Worm (Caenorhabditis elegans) whole organism, L4 larva: Measurements from ENCODE around the gene F59B1.4.

Experiments used
- D1046.2 ChIP-seq: fragments of 200-800 bp; sonication (Bioruptor generic); IDR thresholded peaks from 2 replicates; pipeline ENCODE4 v1.3.6; 2022; ENCODE audit warnings: missing genetic modification characterization, missing compliant biosample characterization
- R02D3.7 ChIP-seq: fragments of 150-350 bp; sonication (generic microtip); optimal IDR thresholded peaks from 3 replicates; lab custom pipeline; 2014; ENCODE audit warnings: missing biosample characterization, missing genetic modification characterization
- T20F7.1 ChIP-seq: fragments of 200-800 bp; sonication (Bioruptor generic); optimal IDR thresholded peaks from 2 replicates; lab custom pipeline; 2018; ENCODE audit warnings: mild to moderate bottlenecking, missing genetic modification characterization, missing compliant biosample characterization
- Y48G9A.11 ChIP-seq: fragments of 200-800 bp; sonication (Bioruptor generic); IDR thresholded peaks from 2 replicates; pipeline ENCODE4 v1.3.6; 2022; ENCODE audit warnings: missing genetic modification reagents, missing genetic modification characterization, missing compliant biosample characterization
- Y75B8A.6 ChIP-seq: fragments of 200-800 bp; sonication (Bioruptor generic); IDR thresholded peaks from 2 replicates; pipeline ENCODE4 v1.3.6; 2022; ENCODE audit warnings: missing genetic modification reagents, missing genetic modification characterization, missing compliant biosample characterization
- ZK337.2 ChIP-seq: fragments of 200-800 bp; sonication (Bioruptor generic); IDR thresholded peaks from 2 replicates; pipeline ENCODE4 v1.3.6; 2022; ENCODE audit warnings: missing genetic modification reagents, missing genetic modification characterization, missing compliant biosample characterization
- aha-1 ChIP-seq: fragments of 150-350 bp; peaks from one replicate; lab custom pipeline; 2014; ENCODE audit warnings: missing biosample characterization, missing genetic modification characterization
- aly-2 ChIP-seq: sonication (generic microtip); optimal IDR thresholded peaks from 2 replicates; lab custom pipeline; 2018; ENCODE audit warnings: missing biosample characterization, missing genetic modification characterization
- ama-1 ChIP-seq: fragments of 150-350 bp; optimal IDR thresholded peaks from 2 replicates; lab custom pipeline; 2014; ENCODE audit warnings: inconsistent platforms, mixed read lengths
- arid-1 ChIP-seq: fragments of 200-800 bp; sonication (Bioruptor generic); conservative IDR thresholded peaks from 2 replicates; pipeline ENCODE4 v1.3.6; 2022; ENCODE audit warnings: missing genetic modification reagents, missing genetic modification characterization, missing compliant biosample characterization
- ceh-20 ChIP-seq: fragments of 200-800 bp; sonication (Bioruptor generic); IDR thresholded peaks from 2 replicates; pipeline ENCODE4 v1.3.6; 2022; ENCODE audit warnings: missing genetic modification reagents, missing genetic modification characterization, missing compliant biosample characterization
- ceh-28 ChIP-seq: fragments of 150-350 bp; optimal IDR thresholded peaks from 2 replicates; lab custom pipeline; 2014; ENCODE audit warnings: missing biosample characterization, missing genetic modification reagents, missing genetic modification characterization
- ceh-32 ChIP-seq: sonication (generic microtip); optimal IDR thresholded peaks from 2 replicates; lab custom pipeline; 2016; ENCODE audit warnings: mild to moderate bottlenecking, missing genetic modification characterization, missing compliant biosample characterization; ENCODE audit not compliant: poor library complexity
- ceh-44 ChIP-seq: fragments of 200-800 bp; sonication (Bioruptor generic); IDR thresholded peaks from 2 replicates; pipeline ENCODE4 v1.3.6; 2022; ENCODE audit warnings: missing genetic modification reagents, missing genetic modification characterization, missing compliant biosample characterization
- ceh-62 ChIP-seq: sonication (generic microtip); optimal IDR thresholded peaks from 2 replicates; lab custom pipeline; 2017; ENCODE audit warnings: missing biosample characterization, missing genetic modification characterization
- ceh-82 ChIP-seq: sonication (generic microtip); optimal IDR thresholded peaks from 2 replicates; lab custom pipeline; 2017; ENCODE audit warnings: missing biosample characterization, missing genetic modification characterization
- ctbp-1 ChIP-seq: fragments of 200-800 bp; sonication (Bioruptor generic); IDR thresholded peaks from 2 replicates; pipeline ENCODE4 v1.3.6; 2022; ENCODE audit warnings: missing genetic modification reagents, missing genetic modification characterization, missing compliant biosample characterization
- daf-16 ChIP-seq, 3 experiments: sonication (generic microtip); optimal IDR thresholded peaks; 2 replicates each; lab custom pipeline; 2016 to 2017; ENCODE audit warnings: missing genetic modification characterization in 3 of 3, missing genetic modification reagents in 3 of 3, mild to moderate bottlenecking in 2 of 3, missing compliant biosample characterization in 2 of 3, missing biosample characterization in 1 of 3, moderate library complexity in 1 of 3
- dmd-6 ChIP-seq: fragments of 200-800 bp; sonication (Bioruptor generic); IDR thresholded peaks from 2 replicates; pipeline ENCODE4 v1.3.6; 2022; ENCODE audit warnings: missing genetic modification reagents, missing genetic modification characterization, missing compliant biosample characterization
- dmd-8 ChIP-seq: fragments of 200-800 bp; sonication (Bioruptor generic); IDR thresholded peaks from 2 replicates; pipeline ENCODE4 v1.3.6; 2022; ENCODE audit warnings: missing genetic modification characterization, missing compliant biosample characterization
- duxl-1 ChIP-seq: sonication (generic microtip); optimal IDR thresholded peaks from 2 replicates; lab custom pipeline; 2016; ENCODE audit warnings: mild to moderate bottlenecking, missing genetic modification characterization, moderate library complexity, missing compliant biosample characterization; ENCODE audit not compliant: poor library complexity
- fos-1 ChIP-seq: fragments of 150-350 bp; optimal IDR thresholded peaks from 2 replicates; lab custom pipeline; 2014; ENCODE audit warnings: missing biosample characterization, missing genetic modification characterization
- gei-8 ChIP-seq: fragments of 200-800 bp; sonication (Bioruptor generic); optimal IDR thresholded peaks from 2 replicates; lab custom pipeline; 2018; ENCODE audit warnings: mild to moderate bottlenecking, missing genetic modification characterization, missing compliant biosample characterization
- hlh-11 ChIP-seq: fragments of 200-800 bp; sonication (Bioruptor generic); optimal IDR thresholded peaks from 2 replicates; lab custom pipeline; 2018; ENCODE audit warnings: mild to moderate bottlenecking, missing genetic modification characterization, missing compliant biosample characterization
- hlh-30 ChIP-seq: sonication (generic microtip); optimal IDR thresholded peaks from 2 replicates; lab custom pipeline; 2017; ENCODE audit warnings: antibody characterized with exemption, mild to moderate bottlenecking, missing genetic modification characterization, missing compliant biosample characterization; ENCODE audit not compliant: insufficient read depth
- hmg-1.1 ChIP-seq: fragments of 200-800 bp; sonication (Bioruptor generic); IDR thresholded peaks from 2 replicates; pipeline ENCODE4 v1.3.6; 2022; ENCODE audit warnings: missing genetic modification reagents, missing genetic modification characterization, missing compliant biosample characterization
- lim-7 ChIP-seq: fragments of 200-800 bp; sonication (Bioruptor generic); IDR thresholded peaks from 2 replicates; pipeline ENCODE4 v1.3.6; 2022; ENCODE audit warnings: missing genetic modification characterization, missing compliant biosample characterization
- lin-1 ChIP-seq: fragments of 200-800 bp; sonication (Bioruptor generic); IDR thresholded peaks from 2 replicates; pipeline ENCODE4 v1.3.6; 2022; ENCODE audit warnings: missing genetic modification reagents, missing genetic modification characterization, missing compliant biosample characterization
- lin-15B ChIP-seq: fragments of 150-350 bp; sonication (generic microtip); optimal IDR thresholded peaks from 3 replicates; lab custom pipeline; 2014; ENCODE audit warnings: missing biosample characterization, missing genetic modification characterization
- lin-38 ChIP-seq: fragments of 200-800 bp; sonication (Bioruptor generic); IDR thresholded peaks from 2 replicates; pipeline ENCODE4 v1.3.6; 2022; ENCODE audit warnings: missing genetic modification reagents, missing genetic modification characterization, missing compliant biosample characterization
- lin-39 ChIP-seq: fragments of 150-350 bp; optimal IDR thresholded peaks from 2 replicates; lab custom pipeline; 2014; ENCODE audit warnings: missing biosample characterization, missing genetic modification reagents, missing genetic modification characterization
- lsy-2 ChIP-seq, 2 experiments: fragments of 150-350 bp in 1 of 2; sonication (generic microtip) in 1 of 2; optimal IDR thresholded peaks; 2 replicates each; lab custom pipeline; 2014 to 2017; ENCODE audit warnings: missing biosample characterization in 2 of 2, missing genetic modification characterization in 2 of 2
- mdl-1 ChIP-seq, 2 experiments: fragments of 150-350 bp in 1 of 2; sonication (generic microtip) in 1 of 2; optimal IDR thresholded peaks; 2 replicates each; lab custom pipeline; 2014 to 2017; ENCODE audit warnings: missing biosample characterization in 2 of 2, missing genetic modification characterization in 2 of 2
- mdt-29 ChIP-seq: fragments of 200-800 bp; sonication (Bioruptor generic); IDR thresholded peaks from 2 replicates; pipeline ENCODE4 v1.3.6; 2022; ENCODE audit warnings: missing genetic modification reagents, missing genetic modification characterization, missing compliant biosample characterization
- mes-2 ChIP-seq: sonication (generic microtip); optimal IDR thresholded peaks from 2 replicates; lab custom pipeline; 2016; ENCODE audit warnings: missing genotype, mild to moderate bottlenecking, missing genetic modification characterization, missing compliant biosample characterization; ENCODE audit not compliant: poor library complexity, severe bottlenecking
- mxl-3 ChIP-seq: fragments of 200-800 bp; sonication (Bioruptor generic); optimal IDR thresholded peaks from 2 replicates; lab custom pipeline; 2018; ENCODE audit warnings: mild to moderate bottlenecking, missing genetic modification characterization, missing compliant biosample characterization
- nhr-102 ChIP-seq: sonication (generic microtip); optimal IDR thresholded peaks from 2 replicates; lab custom pipeline; 2016; ENCODE audit warnings: mild to moderate bottlenecking, missing genetic modification characterization, moderate library complexity, missing compliant biosample characterization
- nhr-237 ChIP-seq: sonication (generic microtip); optimal IDR thresholded peaks from 2 replicates; lab custom pipeline; 2017; ENCODE audit warnings: missing biosample characterization, missing genetic modification characterization
- nhr-76 ChIP-seq: fragments of 150-350 bp; optimal IDR thresholded peaks from 2 replicates; lab custom pipeline; 2014; ENCODE audit warnings: missing biosample characterization, missing genetic modification characterization
- rbr-2 ChIP-seq: sonication (generic microtip); optimal IDR thresholded peaks from 2 replicates; lab custom pipeline; 2016; ENCODE audit warnings: missing genotype, missing genetic modification characterization, missing compliant biosample characterization
- saeg-2 ChIP-seq: fragments of 200-800 bp; sonication (Bioruptor generic); IDR thresholded peaks from 2 replicates; pipeline ENCODE4 v1.3.6; 2022; ENCODE audit warnings: missing genetic modification reagents, missing genetic modification characterization, missing compliant biosample characterization
- skn-1 ChIP-seq: fragments of 150-350 bp; optimal IDR thresholded peaks from 2 replicates; lab custom pipeline; 2014; ENCODE audit warnings: missing biosample characterization, missing genetic modification characterization
- snpc-1.2 ChIP-seq: fragments of 200-800 bp; sonication (Bioruptor generic); IDR thresholded peaks from 2 replicates; pipeline ENCODE4 v1.3.6; 2022; ENCODE audit warnings: missing genetic modification reagents, missing genetic modification characterization, missing compliant biosample characterization
- spr-3 ChIP-seq: fragments of 200-800 bp; sonication (Bioruptor generic); optimal IDR thresholded peaks from 2 replicates; lab custom pipeline; 2018; ENCODE audit warnings: mild to moderate bottlenecking, missing genetic modification characterization, missing compliant biosample characterization
- unc-130 ChIP-seq: sonication (generic microtip); optimal IDR thresholded peaks from 2 replicates; lab custom pipeline; 2016; ENCODE audit warnings: missing genetic modification reagents, missing genetic modification characterization, missing compliant biosample characterization
- unc-39 ChIP-seq: sonication (generic microtip); optimal IDR thresholded peaks from 2 replicates; lab custom pipeline; 2017; ENCODE audit warnings: missing biosample characterization, missing genetic modification characterization
- unc-62 ChIP-seq, 3 experiments: fragments of 150-350 bp in 1 of 3; sonication (generic microtip); optimal IDR thresholded peaks in 2 of 3; peaks in 1 of 3; 1 replicate in 1 of 3; 2 replicates in 2 of 3; lab custom pipeline; 2014 to 2017; ENCODE audit warnings: missing biosample characterization in 3 of 3, missing genetic modification characterization in 3 of 3, missing genetic modification reagents in 3 of 3, missing genotype in 1 of 3
- vab-7 ChIP-seq: fragments of 200-800 bp; sonication (Bioruptor generic); IDR thresholded peaks from 2 replicates; pipeline ENCODE4 v1.3.6; 2022; ENCODE audit warnings: missing genetic modification reagents, missing genetic modification characterization, missing compliant biosample characterization
- zfp-2 ChIP-seq: sonication (generic microtip); optimal IDR thresholded peaks from 2 replicates; lab custom pipeline; 2016; ENCODE audit warnings: mild to moderate bottlenecking, missing genetic modification characterization, missing compliant biosample characterization
- zip-11 ChIP-seq: fragments of 200-800 bp; sonication (Bioruptor generic); IDR thresholded peaks from 2 replicates; pipeline ENCODE4 v1.3.6; 2022; ENCODE audit warnings: missing genetic modification characterization, missing compliant biosample characterization
- ztf-7 ChIP-seq: fragments of 150-350 bp; optimal IDR thresholded peaks from 2 replicates; lab custom pipeline; 2014; ENCODE audit warnings: missing biosample characterization, missing genetic modification characterization

F59B1.4 gene

DNA sequence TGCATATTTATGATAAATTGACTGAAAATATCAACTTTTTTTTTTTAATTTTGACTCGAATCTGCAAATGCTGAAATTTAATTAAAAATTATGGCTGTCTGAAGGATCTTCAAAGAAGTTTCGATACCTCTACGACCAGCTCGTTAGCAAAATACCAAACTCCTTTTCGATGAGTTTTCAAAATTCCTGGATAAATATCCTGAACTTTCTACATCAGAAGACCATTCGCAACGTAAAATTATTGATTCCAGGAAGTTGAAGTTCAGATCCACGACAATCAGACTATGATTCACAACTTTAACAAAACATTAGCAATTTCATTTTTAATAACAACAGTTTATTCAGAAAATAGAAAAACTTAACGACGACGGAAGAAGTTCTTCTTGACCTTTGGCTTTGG lies 41.8 kb downstream of the F59B1.4 start:
- TF ChIP-seq unc-39 (tag; lab: Kevin White, UChicago) = no peak
- no peak for TF ChIP-seq unc-62 (GFP tag; optimal IDR thresholded peaks at IDR 0.05 in 1 of 2; lab: Kevin White, UChicago)
- TF ChIP-seq unc-62 (tag; optimal IDR thresholded peaks at IDR 0.05; lab: Kevin White, UChicago) = no peak
- TF ChIP-seq zfp-2 (tag; lab: Kevin White, UChicago) = no peak
- no peak for TF ChIP-seq aly-2 (tag; lab: Kevin White, UChicago)
- no peak for TF ChIP-seq fos-1 (tag; lab: Kevin White, UChicago)
- no peak for TF ChIP-seq daf-16 (GFP tag; optimal IDR thresholded peaks at IDR 0.05; lab: Kevin White, UChicago)
- peak; percentile 42 for TF ChIP-seq daf-16 (tag; optimal IDR thresholded peaks at IDR 0.05; lab: Kevin White, UChicago)
- no peak for TF ChIP-seq nhr-76 (tag; lab: Kevin White, UChicago)
- no peak for TF ChIP-seq rbr-2 (tag; lab: Kevin White, UChicago)
- TF ChIP-seq ceh-44 (GFP tag; lab: Robert Waterston, UW) = no peak
- TF ChIP-seq T20F7.1 (GFP tag; lab: Kevin White, UChicago) = no peak
- TF ChIP-seq mdl-1 (tag; optimal IDR thresholded peaks at IDR 0.05; lab: Kevin White, UChicago) = no peak
- TF ChIP-seq dmd-8 (GFP tag; lab: Robert Waterston, UW) = peak; percentile 40; the same call in 1 of the 2 replicates
- no peak for TF ChIP-seq ceh-82 (tag; lab: Kevin White, UChicago)
- TF ChIP-seq snpc-1.2 (GFP tag; lab: Robert Waterston, UW) = peak; percentile 74
- peak; percentile 78 for TF ChIP-seq Y48G9A.11 (GFP tag; lab: Robert Waterston, UW)
- TF ChIP-seq ZK337.2 (GFP tag; lab: Robert Waterston, UW) = 0 out of 2 replicates have a peak, but pooled peaks have one; percentile 14
- TF ChIP-seq spr-3 (GFP tag; lab: Kevin White, UChicago) = no peak
- no peak for TF ChIP-seq lim-7
- no peak for TF ChIP-seq ceh-28 (tag; lab: Kevin White, UChicago)
- peak; percentile 54 for TF ChIP-seq unc-130
- TF ChIP-seq D1046.2 (GFP tag; lab: Robert Waterston, UW) = no peak
- TF ChIP-seq mxl-3 (GFP tag; lab: Kevin White, UChicago) = no peak
- no peak for TF ChIP-seq hlh-11 (tag; lab: Kevin White, UChicago)
- TF ChIP-seq nhr-102 = peak; percentile 22
- no peak for TF ChIP-seq mdt-29 (GFP tag; lab: Robert Waterston, UW)
- TF ChIP-seq nhr-237 (tag; lab: Kevin White, UChicago) = no peak
- TF ChIP-seq ceh-62 (tag; lab: Kevin White, UChicago) = no peak
- TF ChIP-seq R02D3.7 (tag; lab: Kevin White, UChicago) = no peak
- TF ChIP-seq ceh-32 (tag; lab: Kevin White, UChicago) = no peak
- peak; percentile 30 for TF ChIP-seq aha-1
- TF ChIP-seq vab-7 = 0 out of 2 replicates have a peak, but pooled peaks have one; percentile 14
- no peak for TF ChIP-seq ztf-7 (tag; lab: Kevin White, UChicago)
- no peak for TF ChIP-seq skn-1
- TF ChIP-seq duxl-1 (tag; lab: Kevin White, UChicago) = no peak
- peak; percentile 13; the same call in 1 of the 2 replicates for TF ChIP-seq ctbp-1 (GFP tag; lab: Robert Waterston, UW)
- no peak for TF ChIP-seq Y75B8A.6 (GFP tag; lab: Robert Waterston, UW)
- peak; percentile 87 for TF ChIP-seq ama-1
- no peak for TF ChIP-seq dmd-6 (GFP tag; lab: Robert Waterston, UW)
- TF ChIP-seq hlh-30 = no peak
- TF ChIP-seq lsy-2 (tag; optimal IDR thresholded peaks at IDR 0.05; lab: Kevin White, UChicago) = no peak
- peak; percentile 57 for TF ChIP-seq lin-38 (GFP tag; lab: Robert Waterston, UW)
- TF ChIP-seq lin-39 (tag; lab: Kevin White, UChicago) = no peak
- no peak for TF ChIP-seq gei-8 (GFP tag; lab: Kevin White, UChicago)
- TF ChIP-seq arid-1 (GFP tag; lab: Robert Waterston, UW) = peak; percentile 51; the same call in 1 of the 2 replicates
- no peak for TF ChIP-seq lin-15B (tag; lab: Kevin White, UChicago)
- no peak for TF ChIP-seq ceh-20
- no peak for TF ChIP-seq saeg-2 (GFP tag; lab: Robert Waterston, UW)
- TF ChIP-seq zip-11 (GFP tag; lab: Robert Waterston, UW) = no peak
- TF ChIP-seq hmg-1.1 (GFP tag; lab: Robert Waterston, UW) = no peak
- no peak for TF ChIP-seq mes-2 (tag; lab: Kevin White, UChicago)
- no peak for TF ChIP-seq lin-1 (GFP tag; lab: Robert Waterston, UW)
